Worm (Caenorhabditis elegans) whole organism, L4/young adult: Measurements from ENCODE around the gene his-74.

Experiments
- W03F9.2 ChIP-seq: fragments of 150-350 bp; optimal IDR thresholded peaks from 2 replicates; lab custom pipeline; 2014; ENCODE audit warnings: missing biosample characterization, missing genetic modification characterization
- dao-5 ChIP-seq: sonication (generic microtip); optimal IDR thresholded peaks from 2 replicates; lab custom pipeline; 2016; ENCODE audit warnings: missing genotype, missing genetic modification characterization, moderate library complexity, missing compliant biosample characterization
- him-1 ChIP-seq: sonication (generic microtip); optimal IDR thresholded peaks from 2 replicates; lab custom pipeline; 2016; ENCODE audit warnings: missing genotype, missing genetic modification reagents, missing genetic modification characterization, missing compliant biosample characterization

his-74 gene

ce11 chrV:12670607-12671006 lies 10.5 kb upstream of the his-74 start, which contains the start of gene srx-116:
srx-116 (plus strand) TSS chrV:12670907.
- TF ChIP-seq W03F9.2 (tag; lab: Kevin White, UChicago) (no peak), dao-5 (tag; lab: Kevin White, UChicago) (no peak), him-1 (no peak)

ce11 chrV:12667926-12668325 lies 7.8 kb upstream of the his-74 start, which contains the start of gene W05B10.4:
W05B10.4 (plus strand) TSS chrV:12668226.
- TF ChIP-seq dao-5 (tag; lab: Kevin White, UChicago) (no peak), him-1 (no peak), W03F9.2 (tag; lab: Kevin White, UChicago) (no peak)

ce11 chrV:12667397-12667796 lies 7.3 kb upstream of the his-74 start:
- TF ChIP-seq W03F9.2 (tag; lab: Kevin White, UChicago): no peak
- TF ChIP-seq him-1: no peak
- no peak for TF ChIP-seq dao-5 (tag; lab: Kevin White, UChicago)

- TF ChIP-seq W03F9.2 (tag; lab: Kevin White, UChicago): no peak
- TF ChIP-seq him-1: no peak
- TF ChIP-seq dao-5 (tag; lab: Kevin White, UChicago): no peak
These were observed 3.3 kb upstream of the his-74 start for ce11 chrV:12663386-12663785.

ce11 chrV:12661619-12662018 lies 1.5 kb upstream of the his-74 start, which contains the start of gene W05B10.3:
W05B10.3 (minus strand) TSS chrV:12661719.
- TF ChIP-seq him-1 (no peak), W03F9.2 (tag; lab: Kevin White, UChicago) (no peak), dao-5 (tag; lab: Kevin White, UChicago) (no peak)

ce11 chrV:12659426-12659825 lies 704 bp downstream of the his-74 start, which contains the start of gene ccch-3:
ccch-3 (minus strand) TSS chrV:12659687.
- no peak for TF ChIP-seq him-1
- peak; percentile 54 for TF ChIP-seq W03F9.2 (tag; lab: Kevin White, UChicago)
- no peak for TF ChIP-seq dao-5 (tag; lab: Kevin White, UChicago)

- TF ChIP-seq W03F9.2 (tag; lab: Kevin White, UChicago): no peak
These were observed 2.0 kb downstream of the his-74 start, which contains the start of gene W05B10.6 for ce11 chrV:12658142-12658541. W05B10.6 (minus strand) TSS chrV:12658242.

- TF ChIP-seq W03F9.2 (tag; lab: Kevin White, UChicago) (peak; percentile 50), dao-5 (tag; lab: Kevin White, UChicago) (no peak)
These were observed 10.5 kb downstream of the his-74 start, which contains the start of gene lin-25 for ce11 chrV:12649636-12650035. lin-25 (plus strand) TSS chrV:12649925.

- no peak for TF ChIP-seq him-1
- no peak for TF ChIP-seq W03F9.2 (tag; lab: Kevin White, UChicago)
- no peak for TF ChIP-seq dao-5 (tag; lab: Kevin White, UChicago)
These were observed 10.9 kb downstream of the his-74 start, which contains the start of gene gpa-9 for ce11 chrV:12649213-12649612. gpa-9 (minus strand) TSS chrV:12649313.

- no peak for TF ChIP-seq W03F9.2 (tag; lab: Kevin White, UChicago)
- no peak for TF ChIP-seq him-1
- no peak for TF ChIP-seq dao-5 (tag; lab: Kevin White, UChicago)
These were observed 15.6 kb downstream of the his-74 start, which contains the start of gene F56H9.8 for ce11 chrV:12644500-12644899. F56H9.8 (plus strand) TSS chrV:12644800.

ce11 chrV:12640384-12640783 lies 19.7 kb downstream of the his-74 start, which contains the start of gene gpa-8:
gpa-8 (minus strand) TSS chrV:12640484.
- TF ChIP-seq dao-5 (tag; lab: Kevin White, UChicago) (no peak), W03F9.2 (tag; lab: Kevin White, UChicago) (no peak), him-1 (no peak)

ce11 chrV:12637764-12638502 lies 22.2 kb downstream of the his-74 start:
- TF ChIP-seq W03F9.2 (tag; lab: Kevin White, UChicago) (no peak), him-1 (no peak), dao-5 (tag; lab: Kevin White, UChicago) (no peak)

ce11 chrV:12637238-12637690 lies 22.9 kb downstream of the his-74 start, which contains the start of gene F56H9.2:
F56H9.2 (plus strand) TSS chrV:12637663.
- no peak for TF ChIP-seq dao-5 (tag; lab: Kevin White, UChicago)

- TF ChIP-seq W03F9.2 (tag; lab: Kevin White, UChicago) (no peak), dao-5 (tag; lab: Kevin White, UChicago) (no peak), him-1 (no peak)
These were observed 23.9 kb downstream of the his-74 start for ce11 chrV:12636248-12636647.
